Worm (Caenorhabditis elegans): ENCODE data around the gene cest-5.1.

ce11 chrIV:6585397-6585921 lies 46.1 kb downstream of the cest-5.1 start, which contains the start of the genes F38A5.2 and dnj-11:
- TF ChIP-seq ztf-26 (tag; optimal IDR thresholded peaks at IDR 0.05): no peak
- TF ChIP-seq lag-1 (GFP tag; IDR thresholded peaks at IDR 0.05): no peak
- TF ChIP-seq attf-6 (GFP tag; IDR thresholded peaks at IDR 0.05): no peak
- TF ChIP-seq F22D6.2 (tag; optimal IDR thresholded peaks at IDR 0.05): no peak
- TF ChIP-seq nfya-2 (GFP tag; IDR thresholded peaks at IDR 0.05): no peak
- no peak for TF ChIP-seq nhr-120 (GFP tag; IDR thresholded peaks at IDR 0.05)
- no peak for TF ChIP-seq hlh-12 (tag; optimal IDR thresholded peaks at IDR 0.05)
- peak; percentile 96 for TF ChIP-seq mcd-1 (GFP tag; IDR thresholded peaks at IDR 0.05)
- peak; percentile 40 for TF ChIP-seq nhr-80 (tag; optimal IDR thresholded peaks at IDR 0.05)
- TF ChIP-seq mes-4 (tag; optimal IDR thresholded peaks at IDR 0.05): no peak
